Worm (Caenorhabditis elegans) whole organism, L1 larva: ENCODE results near the gene C55A1.11.

ENCODE experiments used
- aha-1 ChIP-seq: fragments of 150-350 bp; optimal IDR thresholded peaks from 2 replicates; lab custom pipeline; 2014; ENCODE audit warnings: missing biosample characterization, missing genetic modification characterization
- blmp-1 ChIP-seq: fragments of 150-350 bp; optimal IDR thresholded peaks from 2 replicates; lab custom pipeline; 2014; ENCODE audit warnings: missing biosample characterization, missing genetic modification characterization
- dpl-1 ChIP-seq, 3 experiments: fragments of 150-350 bp in 2 of 3; sonication (generic microtip) in 1 of 3; optimal IDR thresholded peaks; 2 replicates each; lab custom pipeline; 2014 to 2017; ENCODE audit warnings: missing biosample characterization in 3 of 3, missing genetic modification characterization in 3 of 3, missing genetic modification reagents in 3 of 3
- grh-1 ChIP-seq: fragments of 200-800 bp; sonication (Bioruptor generic); IDR thresholded peaks from 2 replicates; pipeline ENCODE4 v1.3.6; 2022; ENCODE audit warnings: missing genetic modification reagents, missing genetic modification characterization, missing compliant biosample characterization
- lir-3 ChIP-seq: sonication (generic microtip); optimal IDR thresholded peaks from 2 replicates; lab custom pipeline; 2016; ENCODE audit warnings: mild to moderate bottlenecking, missing genetic modification characterization, moderate library complexity, missing compliant biosample characterization; ENCODE audit not compliant: poor library complexity
- tbx-2 ChIP-seq: sonication (generic microtip); optimal IDR thresholded peaks from 2 replicates; lab custom pipeline; 2016; ENCODE audit warnings: missing genetic modification characterization, missing compliant biosample characterization
- zag-1 ChIP-seq: fragments of 150-350 bp; optimal IDR thresholded peaks from 2 replicates; lab custom pipeline; 2014; ENCODE audit warnings: missing biosample characterization, missing genetic modification characterization
- ztf-4 ChIP-seq: fragments of 150-350 bp; optimal IDR thresholded peaks from 2 replicates; lab custom pipeline; 2014; ENCODE audit warnings: missing biosample characterization, missing genetic modification characterization

DNA sequence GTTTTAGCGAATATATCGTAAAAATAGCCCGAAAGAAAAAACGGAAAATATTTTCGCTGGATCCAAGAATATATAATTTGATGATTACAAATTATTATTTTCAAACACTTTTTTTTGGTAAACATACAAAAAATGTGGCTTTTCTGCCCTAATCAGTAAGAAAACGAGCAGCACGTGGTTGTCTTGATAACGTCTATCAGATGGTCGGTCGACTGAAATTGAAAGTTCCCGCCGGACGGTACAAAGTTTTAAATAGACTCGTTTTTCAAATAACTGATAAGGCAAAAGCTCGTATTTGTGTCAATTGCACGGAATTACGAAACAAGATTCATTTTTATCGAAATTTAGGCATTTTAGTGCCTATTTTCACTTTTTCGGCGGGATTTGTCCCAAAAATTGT is 41.1 kb downstream of the C55A1.11 start:
- TF ChIP-seq dpl-1 (GFP tag; optimal IDR thresholded peaks at IDR 0.05; lab: Kevin White, UChicago): no peak
- peak; percentile 46 for TF ChIP-seq blmp-1 (tag; lab: Kevin White, UChicago)
- TF ChIP-seq zag-1 (tag; lab: Kevin White, UChicago): no peak
- TF ChIP-seq lir-3: no peak
- no peak for TF ChIP-seq aha-1 (tag; lab: Kevin White, UChicago)
- TF ChIP-seq ztf-4 (tag; lab: Kevin White, UChicago): no peak
- no peak for TF ChIP-seq grh-1 (GFP tag; lab: Robert Waterston, UW)
- no peak for TF ChIP-seq tbx-2
